Worm (Caenorhabditis elegans) whole organism, late embryonic: Measurements from ENCODE around the gene str-217.

ENCODE experiments used
- ama-1 ChIP-seq: fragments of 150-350 bp; optimal IDR thresholded peaks from 2 replicates; lab custom pipeline; 2014
- ceh-45 ChIP-seq: fragments of 200-800 bp; sonication (Bioruptor generic); IDR thresholded peaks from 2 replicates; pipeline ENCODE4 v1.3.6; 2022; ENCODE audit warnings: missing genetic modification reagents, missing genetic modification characterization, missing compliant biosample characterization
- eyg-1 ChIP-seq: sonication (generic microtip); optimal IDR thresholded peaks from 2 replicates; lab custom pipeline; 2016; ENCODE audit warnings: missing genotype, missing genetic modification characterization, missing compliant biosample characterization
- fkh-10 ChIP-seq: fragments of 150-350 bp; optimal IDR thresholded peaks from 2 replicates; lab custom pipeline; 2014; ENCODE audit warnings: missing biosample characterization, missing genetic modification reagents, missing genetic modification characterization
- gmeb-2 ChIP-seq: sonication (generic microtip); optimal IDR thresholded peaks from 2 replicates; lab custom pipeline; 2016; ENCODE audit warnings: missing genetic modification characterization, inconsistent platforms, missing compliant biosample characterization
- lin-11 ChIP-seq: fragments of 200-800 bp; sonication (Bioruptor generic); optimal IDR thresholded peaks from 2 replicates; lab custom pipeline; 2018; ENCODE audit warnings: mild to moderate bottlenecking, missing genetic modification characterization, missing compliant biosample characterization
- nfya-1 ChIP-seq: sonication (generic microtip); optimal IDR thresholded peaks from 2 replicates; lab custom pipeline; 2017; ENCODE audit warnings: missing genetic modification characterization, mild to moderate bottlenecking, missing compliant biosample characterization, antibody characterized with exemption, moderate library complexity
- pha-2 ChIP-seq: sonication (generic microtip); optimal IDR thresholded peaks from 2 replicates; lab custom pipeline; 2017; ENCODE audit warnings: mild to moderate bottlenecking, missing genetic modification characterization, missing compliant biosample characterization
- unc-86 ChIP-seq: sonication (generic microtip); optimal IDR thresholded peaks from 2 replicates; lab custom pipeline; 2016; ENCODE audit warnings: missing genetic modification characterization, missing compliant biosample characterization

DNA sequence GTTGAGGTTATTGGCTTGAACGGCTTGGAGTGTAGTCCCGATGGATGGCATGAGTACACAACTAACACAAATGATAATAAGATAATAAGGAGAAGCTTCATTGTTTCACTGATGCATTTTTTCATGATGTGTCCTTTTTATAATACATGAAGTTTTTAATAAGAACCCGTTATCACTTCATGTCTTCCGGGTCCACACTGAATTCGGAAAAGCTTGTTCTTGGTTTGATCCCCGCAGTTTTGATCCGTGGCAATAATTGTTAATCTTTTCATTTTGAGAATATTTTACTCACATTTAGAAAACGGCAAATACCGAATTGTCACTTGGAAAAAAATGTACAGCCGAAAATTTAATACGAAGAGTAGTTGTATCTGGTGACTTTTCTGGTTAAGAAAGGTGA is 11.5 kb downstream of the str-217 start, which contains the start of gene Y102A5C.27:
- TF ChIP-seq ama-1 (lab: Kevin White, UChicago): no peak
- no peak for TF ChIP-seq nfya-1 (tag; lab: Kevin White, UChicago)
- no peak for TF ChIP-seq ceh-45 (GFP tag; lab: Robert Waterston, UW)
- no peak for TF ChIP-seq pha-2 (tag; lab: Kevin White, UChicago)
- no peak for TF ChIP-seq lin-11
- TF ChIP-seq gmeb-2 (tag; lab: Kevin White, UChicago): no peak
- TF ChIP-seq fkh-10 (GFP tag; lab: Kevin White, UChicago): no peak
- TF ChIP-seq unc-86 (tag; lab: Kevin White, UChicago): no peak
- no peak for TF ChIP-seq eyg-1 (tag; lab: Kevin White, UChicago)
